Worm (Caenorhabditis elegans) whole organism, midembryonic: ENCODE results near the gene rsf-1.

Experiments used
- T22C8.4 ChIP-seq: fragments of 200-800 bp; sonication (Bioruptor generic); IDR thresholded peaks from 2 replicates; pipeline ENCODE4 v1.3.6; 2022; ENCODE audit warnings: missing genetic modification characterization, missing compliant biosample characterization
- flt-1 ChIP-seq: fragments of 200-800 bp; sonication (Bioruptor generic); IDR thresholded peaks from 2 replicates; pipeline ENCODE4 v1.3.6; 2022; ENCODE audit warnings: missing genetic modification characterization, missing compliant biosample characterization
- klf-2 ChIP-seq: fragments of 200-800 bp; sonication (Bioruptor generic); conservative IDR thresholded peaks from 2 replicates; pipeline ENCODE4 v1.3.6; 2022; ENCODE audit warnings: missing genetic modification reagents, missing genetic modification characterization, missing compliant biosample characterization
- med-1 ChIP-seq: sonication (generic microtip); optimal IDR thresholded peaks from 2 replicates; lab custom pipeline; 2017; ENCODE audit warnings: missing genetic modification characterization, mild to moderate bottlenecking, missing compliant biosample characterization, antibody characterized with exemption, missing genetic modification reagents; ENCODE audit not compliant: insufficient read depth
- ref-1 ChIP-seq: fragments of 200-800 bp; sonication (Bioruptor generic); conservative IDR thresholded peaks from 2 replicates; pipeline ENCODE4 v1.3.6; 2022; ENCODE audit warnings: missing genetic modification reagents, missing genetic modification characterization, missing compliant biosample characterization
- tab-1 ChIP-seq: fragments of 200-800 bp; sonication (Bioruptor generic); IDR thresholded peaks from 2 replicates; pipeline ENCODE4 v1.3.6; 2022; ENCODE audit warnings: missing genetic modification characterization, missing compliant biosample characterization
- ztf-23 ChIP-seq: fragments of 200-800 bp; sonication (Bioruptor generic); IDR thresholded peaks from 2 replicates; pipeline ENCODE4 v1.3.6; 2022; ENCODE audit warnings: missing genetic modification reagents, missing genetic modification characterization, missing compliant biosample characterization
- ztf-29 ChIP-seq: fragments of 200-800 bp; sonication (Bioruptor generic); IDR thresholded peaks from 2 replicates; pipeline ENCODE4 v1.3.6; 2022; ENCODE audit warnings: missing genetic modification reagents, missing genetic modification characterization, missing compliant biosample characterization

DNA sequence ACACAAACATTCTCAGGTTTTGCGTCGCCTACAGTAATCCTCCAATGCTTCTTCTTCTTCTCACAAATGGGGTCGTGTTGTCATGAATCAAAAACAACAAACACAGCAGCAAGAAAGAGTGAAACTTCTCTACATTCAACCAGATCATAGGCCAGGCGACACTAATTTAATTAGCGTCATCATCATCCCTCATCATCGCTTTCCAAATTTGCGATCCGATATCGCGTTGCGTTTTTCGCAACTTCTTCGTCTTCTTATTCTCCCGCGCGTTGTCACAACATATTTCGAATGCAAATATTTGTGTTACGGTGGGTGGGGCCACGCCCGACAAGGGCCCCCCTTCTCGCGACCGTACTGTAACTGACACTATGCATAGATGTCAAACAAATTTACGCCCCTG lies 19.8 kb upstream of the rsf-1 start:
- TF ChIP-seq flt-1 (GFP tag; lab: Robert Waterston, UW) (no peak), klf-2 (no peak), ztf-23 (GFP tag; lab: Robert Waterston, UW) (no peak), ztf-29 (GFP tag; lab: Robert Waterston, UW) (no peak), T22C8.4 (no peak), med-1 (GFP tag; lab: Kevin White, UChicago) (no peak), ref-1 (GFP tag; lab: Robert Waterston, UW) (no peak), tab-1 (no peak)
